Worm (Caenorhabditis elegans) whole organism, L2 larva: Measurements from ENCODE around the gene F54D11.4.
"Not testable (repeated sequence)": the region's sequence is repeated elsewhere in the genome, so short reads cannot be mapped to it uniquely, and the experiment has no call there.

ENCODE experiments used
- R02D3.7 ChIP-seq: fragments of 150-350 bp; optimal IDR thresholded peaks from 2 replicates; lab custom pipeline; 2014; ENCODE audit warnings: missing biosample characterization, missing genetic modification characterization
- Y55F3AM.14 ChIP-seq: fragments of 200-800 bp; sonication (Bioruptor generic); optimal IDR thresholded peaks from 2 replicates; lab custom pipeline; 2018; ENCODE audit warnings: mild to moderate bottlenecking, missing genetic modification characterization, missing compliant biosample characterization
- ZK546.5 ChIP-seq: sonication (generic microtip); optimal IDR thresholded peaks from 2 replicates; lab custom pipeline; 2017; ENCODE audit warnings: missing biosample characterization, missing genetic modification characterization
- alr-1 ChIP-seq: fragments of 150-350 bp; optimal IDR thresholded peaks from 2 replicates; lab custom pipeline; 2014; ENCODE audit warnings: missing biosample characterization, missing genetic modification characterization
- aly-2 ChIP-seq: fragments of 150-350 bp; optimal IDR thresholded peaks from 2 replicates; lab custom pipeline; 2014; ENCODE audit warnings: missing biosample characterization, missing genetic modification characterization
- blmp-1 ChIP-seq: sonication (generic microtip); optimal IDR thresholded peaks from 2 replicates; lab custom pipeline; 2017; ENCODE audit warnings: missing genetic modification characterization, mild to moderate bottlenecking, missing compliant biosample characterization, antibody characterized with exemption, moderate library complexity; ENCODE audit not compliant: insufficient read depth
- dmd-4 ChIP-seq: sonication (generic microtip); optimal IDR thresholded peaks from 2 replicates; lab custom pipeline; 2017; ENCODE audit warnings: missing biosample characterization, missing genetic modification characterization
- egl-27 ChIP-seq: sonication (generic microtip); optimal IDR thresholded peaks from 3 replicates; lab custom pipeline; 2017; ENCODE audit warnings: missing biosample characterization, missing genetic modification reagents, missing genetic modification characterization
- elt-1 ChIP-seq: fragments of 150-350 bp; optimal IDR thresholded peaks from 2 replicates; lab custom pipeline; 2014; ENCODE audit warnings: missing biosample characterization, missing genetic modification characterization
- elt-3 ChIP-seq: sonication (generic microtip); optimal IDR thresholded peaks from 2 replicates; lab custom pipeline; 2017; ENCODE audit warnings: missing biosample characterization, missing genetic modification characterization
- gmeb-1 ChIP-seq: fragments of 150-350 bp; optimal IDR thresholded peaks from 2 replicates; lab custom pipeline; 2014; ENCODE audit warnings: missing biosample characterization, missing genetic modification characterization
- lin-11 ChIP-seq: fragments of 150-350 bp; sonication (generic microtip); optimal IDR thresholded peaks from 2 replicates; lab custom pipeline; 2014; ENCODE audit warnings: missing biosample characterization, missing genetic modification characterization, inconsistent platforms, mixed read lengths
- lin-13 ChIP-seq: fragments of 150-350 bp; optimal IDR thresholded peaks from 2 replicates; lab custom pipeline; 2014; ENCODE audit warnings: missing biosample characterization, missing genetic modification reagents, missing genetic modification characterization
- lin-39 ChIP-seq: fragments of 150-350 bp; optimal IDR thresholded peaks from 2 replicates; lab custom pipeline; 2014; ENCODE audit warnings: missing biosample characterization, missing genetic modification reagents, missing genetic modification characterization
- lsy-2 ChIP-seq, 2 experiments: fragments of 150-350 bp in 1 of 2; sonication (generic microtip) in 1 of 2; optimal IDR thresholded peaks; 2 replicates each; lab custom pipeline; 2014 to 2017; ENCODE audit warnings: missing biosample characterization in 2 of 2, missing genetic modification characterization in 2 of 2
- mab-5 ChIP-seq: fragments of 150-350 bp; optimal IDR thresholded peaks from 2 replicates; lab custom pipeline; 2014; ENCODE audit warnings: missing biosample characterization, missing genetic modification characterization
- mbf-1 ChIP-seq: sonication (generic microtip); optimal IDR thresholded peaks from 2 replicates; lab custom pipeline; 2017; ENCODE audit warnings: missing biosample characterization, missing genetic modification characterization
- mdl-1 ChIP-seq, 2 experiments: fragments of 150-350 bp in 1 of 2; sonication (generic microtip) in 1 of 2; optimal IDR thresholded peaks; 2 replicates each; lab custom pipeline; 2017; ENCODE audit warnings: missing biosample characterization in 2 of 2, missing genetic modification characterization in 2 of 2
- nhr-10 ChIP-seq: sonication (generic microtip); optimal IDR thresholded peaks from 2 replicates; lab custom pipeline; 2017; ENCODE audit warnings: missing biosample characterization, missing genetic modification characterization
- nhr-11 ChIP-seq: fragments of 150-350 bp; optimal IDR thresholded peaks from 2 replicates; lab custom pipeline; 2014; ENCODE audit warnings: missing biosample characterization, missing genetic modification characterization
- nhr-12 ChIP-seq: fragments of 150-350 bp; optimal IDR thresholded peaks from 2 replicates; lab custom pipeline; 2014; ENCODE audit warnings: missing biosample characterization, missing genetic modification characterization
- nhr-129 ChIP-seq: fragments of 150-350 bp; optimal IDR thresholded peaks from 2 replicates; lab custom pipeline; 2014; ENCODE audit warnings: missing biosample characterization, missing genetic modification characterization
- nhr-21 ChIP-seq: fragments of 150-350 bp; optimal IDR thresholded peaks from 2 replicates; lab custom pipeline; 2014; ENCODE audit warnings: missing biosample characterization, missing genetic modification characterization
- nhr-23 ChIP-seq: fragments of 150-350 bp; optimal IDR thresholded peaks from 2 replicates; lab custom pipeline; 2014; ENCODE audit warnings: missing biosample characterization, missing genetic modification reagents, missing genetic modification characterization
- nhr-25 ChIP-seq: fragments of 150-350 bp; sonication (generic microtip); optimal IDR thresholded peaks from 3 replicates; lab custom pipeline; 2014; ENCODE audit warnings: missing biosample characterization, missing genetic modification characterization
- nhr-77 ChIP-seq: fragments of 150-350 bp; optimal IDR thresholded peaks from 2 replicates; lab custom pipeline; 2014; ENCODE audit warnings: missing biosample characterization, missing genetic modification characterization
- sem-4 ChIP-seq: fragments of 150-350 bp; optimal IDR thresholded peaks from 2 replicates; lab custom pipeline; 2014; ENCODE audit warnings: missing biosample characterization, missing genetic modification reagents, missing genetic modification characterization
- skn-1 ChIP-seq: sonication (generic microtip); optimal IDR thresholded peaks from 2 replicates; lab custom pipeline; 2017; ENCODE audit warnings: missing biosample characterization, missing genetic modification characterization
- sma-3 ChIP-seq: sonication (generic microtip); optimal IDR thresholded peaks from 2 replicates; lab custom pipeline; 2016; ENCODE audit warnings: missing genetic modification reagents, missing genetic modification characterization, missing compliant biosample characterization
- snpc-4 ChIP-seq: fragments of 150-350 bp; optimal IDR thresholded peaks from 2 replicates; lab custom pipeline; 2014; ENCODE audit warnings: missing biosample characterization, missing genetic modification characterization
- unc-39 ChIP-seq: fragments of 150-350 bp; optimal IDR thresholded peaks from 2 replicates; lab custom pipeline; 2014; ENCODE audit warnings: missing biosample characterization, missing genetic modification characterization
- unc-55 ChIP-seq: fragments of 150-350 bp; sonication (generic microtip); optimal IDR thresholded peaks from 3 replicates; lab custom pipeline; 2014; ENCODE audit warnings: missing biosample characterization, missing genetic modification reagents, missing genetic modification characterization
- ztf-1 ChIP-seq: fragments of 200-800 bp; sonication (Bioruptor generic); conservative IDR thresholded peaks from 2 replicates; pipeline ENCODE4 v1.3.6; 2022; ENCODE audit warnings: missing genetic modification characterization, missing compliant biosample characterization
- ztf-11 ChIP-seq: sonication (generic microtip); optimal IDR thresholded peaks from 2 replicates; lab custom pipeline; 2017; ENCODE audit warnings: missing biosample characterization, missing genetic modification characterization
- ztf-4 ChIP-seq: fragments of 150-350 bp; optimal IDR thresholded peaks from 2 replicates; lab custom pipeline; 2014; ENCODE audit warnings: missing biosample characterization, missing genetic modification characterization

F54D11.4 gene

ce11 chrV:4573824-4574223, 42.1 kb upstream of the F54D11.4 start, which contains the start of gene hpo-39:
Gene hpo-39, minus strand, starts transcription at chrV:4573924.
- not testable (repeated sequence) for TF ChIP-seq Y55F3AM.14 (GFP tag; lab: Kevin White, UChicago); unc-39; R02D3.7

- TF ChIP-seq egl-27 (no peak), nhr-129 (tag; lab: Kevin White, UChicago) (no peak), nhr-77 (no peak), mbf-1 (tag; lab: Kevin White, UChicago) (no peak), nhr-10 (tag; lab: Kevin White, UChicago) (no peak), snpc-4 (tag; lab: Kevin White, UChicago) (no peak), ztf-4 (tag; lab: Kevin White, UChicago) (no peak), lsy-2 (tag; optimal IDR thresholded peaks at IDR 0.05; lab: Kevin White, UChicago) (no peak), lin-13 (GFP tag; lab: Kevin White, UChicago) (no peak), nhr-12 (no peak), elt-3 (tag; lab: Kevin White, UChicago) (no peak), lin-39 (no peak), nhr-11 (tag; lab: Kevin White, UChicago) (no peak), gmeb-1 (tag; lab: Kevin White, UChicago) (no peak), elt-1 (tag; lab: Kevin White, UChicago) (no peak)
- TF ChIP-seq, all 48 proteins: peak for 0
Observed at ce11 chrV:4575458-4575857, 40.5 kb upstream of the F54D11.4 start.

ce11 chrV:4580594-4580993, 35.4 kb upstream of the F54D11.4 start:
- no peak for TF ChIP-seq egl-27
- TF ChIP-seq mdl-1 (tag; optimal IDR thresholded peaks at IDR 0.05; lab: Kevin White, UChicago) = no peak
- no peak for TF ChIP-seq Y55F3AM.14 (GFP tag; lab: Kevin White, UChicago)
- no peak for TF ChIP-seq nhr-25
- TF ChIP-seq alr-1 (tag; lab: Kevin White, UChicago) = no peak
- TF ChIP-seq skn-1 (tag; lab: Kevin White, UChicago) = no peak
- TF ChIP-seq gmeb-1 (tag; lab: Kevin White, UChicago) = no peak
- no peak for TF ChIP-seq sma-3 (GFP tag; lab: Kevin White, UChicago)
- TF ChIP-seq sem-4 (tag; lab: Kevin White, UChicago) = no peak
- TF ChIP-seq elt-3 (tag; lab: Kevin White, UChicago) = no peak
- TF ChIP-seq mab-5 (tag; lab: Kevin White, UChicago) = no peak
- TF ChIP-seq unc-39 = no peak
- no peak for TF ChIP-seq blmp-1 (tag; lab: Kevin White, UChicago)
- TF ChIP-seq unc-55 (GFP tag; lab: Kevin White, UChicago) = no peak
- TF ChIP-seq ztf-1 (GFP tag; lab: Robert Waterston, UW) = no peak
- no peak for TF ChIP-seq lin-11 (tag; lab: Kevin White, UChicago)
- no peak for TF ChIP-seq lin-39

DNA sequence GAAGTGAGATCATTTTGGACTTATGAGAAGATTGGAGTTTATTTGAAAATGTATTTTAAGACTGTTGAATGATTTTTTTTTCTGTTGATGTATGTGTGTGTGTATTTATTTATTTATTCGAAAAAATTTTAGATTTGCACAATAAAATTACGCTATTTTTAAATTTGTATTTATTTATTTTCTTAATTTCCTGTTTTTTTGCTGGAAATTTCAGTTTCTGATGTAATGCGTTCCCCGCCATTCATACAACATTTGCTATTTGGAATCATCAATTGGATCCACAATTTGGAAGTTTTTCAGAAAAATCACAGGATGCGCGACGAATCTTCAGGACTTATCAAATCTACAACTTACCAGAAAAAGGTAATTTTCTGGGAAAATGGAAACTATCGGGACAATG, 30.9 kb upstream of the F54D11.4 start, which contains the start of gene Y61A9LA.1:
Gene Y61A9LA.1, plus strand, starts transcription at position 301 of the 400 bp plus-strand sequence.
- TF ChIP-seq aly-2 (tag; lab: Kevin White, UChicago) (no peak), R02D3.7 (no peak), unc-55 (GFP tag; lab: Kevin White, UChicago) (no peak), nhr-25 (no peak), nhr-21 (tag; lab: Kevin White, UChicago) (no peak), ztf-1 (GFP tag; lab: Robert Waterston, UW) (no peak), sem-4 (tag; lab: Kevin White, UChicago) (no peak), alr-1 (tag; lab: Kevin White, UChicago) (no peak), nhr-77 (no peak), lin-11 (tag; lab: Kevin White, UChicago) (no peak), lin-13 (GFP tag; lab: Kevin White, UChicago) (no peak), nhr-23 (no peak), ZK546.5 (no peak), mab-5 (tag; lab: Kevin White, UChicago) (no peak), blmp-1 (tag; lab: Kevin White, UChicago) (no peak), Y55F3AM.14 (GFP tag; lab: Kevin White, UChicago) (no peak), dmd-4 (tag; lab: Kevin White, UChicago) (no peak), mdl-1 (tag; optimal IDR thresholded peaks at IDR 0.05; lab: Kevin White, UChicago) (no peak), ztf-11 (tag; lab: Kevin White, UChicago) (no peak), lin-39 (no peak)
- TF ChIP-seq, all 48 proteins: peak for 0
